Fruit fly (Drosophila melanogaster) whole organism, embryonic: ENCODE results near the gene CG14282.

ENCODE experiments used
- Abd-B ChIP-seq: fragments of 200-800 bp; sonication (Bioruptor generic); optimal IDR thresholded peaks from 2 replicates; lab custom pipeline; 2018; ENCODE audit warnings: missing biosample characterization, mild to moderate bottlenecking, missing genetic modification characterization, moderate library complexity
- Adf1 ChIP-seq: fragments of 200-800 bp; sonication (Bioruptor generic); IDR thresholded peaks from 2 replicates; pipeline ENCODE4 v1.3.6; 2022; ENCODE audit warnings: missing biosample characterization, missing genetic modification characterization
- Atf3 ChIP-seq: fragments of 200-800 bp; sonication (Bioruptor generic); optimal IDR thresholded peaks from 3 replicates; lab custom pipeline; 2016; ENCODE audit warnings: missing biosample characterization, missing genetic modification characterization
- Awh ChIP-seq: fragments of 200-800 bp; sonication (Bioruptor generic); IDR thresholded peaks from 2 replicates; pipeline ENCODE4, ENCODE4 v1.3.6; 2022; ENCODE audit warnings: missing biosample characterization, missing genetic modification characterization
- B-H1 ChIP-seq: fragments of 200-800 bp; sonication (Bioruptor generic); IDR thresholded peaks from 3 replicates; pipeline ENCODE4 v1.3.6; 2022; ENCODE audit warnings: missing biosample characterization, missing genetic modification characterization
- CG11398 ChIP-seq: fragments of 200-800 bp; sonication (Bioruptor generic); optimal IDR thresholded peaks from 2 replicates; lab custom pipeline; 2016; ENCODE audit warnings: missing biosample characterization, missing genetic modification characterization
- CG11504 ChIP-seq: fragments of 200-800 bp; sonication (Bioruptor generic); optimal IDR thresholded peaks from 3 replicates; lab custom pipeline; 2019; ENCODE audit warnings: missing biosample characterization, mild to moderate bottlenecking, missing genetic modification characterization, moderate library complexity
- CG11696 ChIP-seq: fragments of 200-800 bp; sonication (Bioruptor generic); IDR thresholded peaks from 2 replicates; pipeline ENCODE4 v1.3.6; 2022; ENCODE audit warnings: missing biosample characterization, missing genetic modification characterization
- CG12155 ChIP-seq: fragments of 200-800 bp; sonication (Bioruptor generic); optimal IDR thresholded peaks from 3 replicates; lab custom pipeline; 2016; ENCODE audit warnings: missing biosample characterization, missing genetic modification characterization
- CG12219 ChIP-seq: fragments of 200-800 bp; sonication (Bioruptor generic); optimal IDR thresholded peaks from 3 replicates; lab custom pipeline; 2018; ENCODE audit warnings: missing biosample characterization, mild to moderate bottlenecking, missing genetic modification characterization
- CG1529 ChIP-seq: fragments of 200-800 bp; sonication (Bioruptor generic); optimal IDR thresholded peaks from 3 replicates; lab custom pipeline; 2018; ENCODE audit warnings: missing biosample characterization, missing genetic modification characterization
- CG16813 ChIP-seq: fragments of 200-800 bp; sonication (Bioruptor generic); IDR thresholded peaks from 3 replicates; pipeline ENCODE4 v1.3.6; 2022; ENCODE audit warnings: missing biosample characterization, missing genetic modification characterization; ENCODE audit not compliant: partially characterized antibody
- CG17829 ChIP-seq: fragments of 200-800 bp; optimal IDR thresholded peaks from 2 replicates; lab custom pipeline; 2019; ENCODE audit warnings: missing biosample characterization, mild to moderate bottlenecking, missing genetic modification characterization, moderate library complexity
- CG1832 ChIP-seq: fragments of 200-800 bp; sonication (Bioruptor generic); optimal IDR thresholded peaks from 2 replicates; lab custom pipeline; 2017; ENCODE audit warnings: missing biosample characterization, mild to moderate bottlenecking, missing genetic modification characterization, inconsistent platforms
- CG30403 ChIP-seq: fragments of 200-800 bp; sonication (Bioruptor generic); optimal IDR thresholded peaks from 3 replicates; lab custom pipeline; 2016; ENCODE audit warnings: missing biosample characterization, missing genetic modification characterization
- CG32767 ChIP-seq: fragments of 200-800 bp; sonication (Bioruptor generic); IDR thresholded peaks from 2 replicates; pipeline ENCODE4 v1.3.6; 2022; ENCODE audit warnings: missing biosample characterization, missing genetic modification characterization
- CG34422 ChIP-seq: fragments of 200-800 bp; sonication (Bioruptor generic); IDR thresholded peaks from 3 replicates; pipeline ENCODE4 v1.3.6; 2022; ENCODE audit warnings: missing biosample characterization, missing genetic modification characterization
- CG4707 ChIP-seq: fragments of 200-800 bp; sonication (Bioruptor generic); optimal IDR thresholded peaks from 2 replicates; lab custom pipeline; 2018; ENCODE audit warnings: missing biosample characterization, mild to moderate bottlenecking, missing genetic modification characterization, moderate library complexity
- CG4854 ChIP-seq: fragments of 200-800 bp; sonication (Bioruptor generic); optimal IDR thresholded peaks from 2 replicates; lab custom pipeline; 2016; ENCODE audit warnings: missing biosample characterization, missing genetic modification characterization, inconsistent platforms
- CG5180 ChIP-seq: fragments of 200-800 bp; sonication (Bioruptor generic); optimal IDR thresholded peaks from 3 replicates; lab custom pipeline; 2017; ENCODE audit warnings: missing biosample characterization, missing genetic modification characterization, mild to moderate bottlenecking, moderate library complexity, missing genetic modification reagents
- CG6272 ChIP-seq: fragments of 200-800 bp; sonication (Bioruptor generic); IDR thresholded peaks from 2 replicates; pipeline ENCODE4 v1.3.6; 2022; ENCODE audit warnings: missing biosample characterization, missing genetic modification characterization
- CG6765 ChIP-seq: fragments of 200-800 bp; sonication (Bioruptor generic); optimal IDR thresholded peaks from 3 replicates; lab custom pipeline; 2017; ENCODE audit warnings: missing biosample characterization, mild to moderate bottlenecking, missing genetic modification characterization
- CG8388 ChIP-seq: fragments of 200-800 bp; sonication (Bioruptor generic); optimal IDR thresholded peaks from 2 replicates; lab custom pipeline; 2019; ENCODE audit warnings: missing biosample characterization, mild to moderate bottlenecking, missing genetic modification characterization, moderate library complexity
- D ChIP-seq, 2 experiments: fragments of 200-800 bp in 1 of 2; fragments of >200 bp in 1 of 2; sonication (Bioruptor generic) in 1 of 2; optimal IDR thresholded peaks; 2 replicates in 1 of 2; 3 replicates in 1 of 2; lab custom pipeline; 2017; ENCODE audit warnings: mild to moderate bottlenecking in 1 of 2, missing biosample characterization in 1 of 2, missing genetic modification characterization in 1 of 2, missing genetic modification reagents in 1 of 2
- E2f2 ChIP-seq: fragments of 200-800 bp; sonication (Bioruptor generic); IDR thresholded peaks from 2 replicates; pipeline ENCODE4 v1.3.6; 2022; ENCODE audit warnings: missing biosample characterization, missing genetic modification characterization
- Ets65A ChIP-seq: fragments of 200-800 bp; sonication (Bioruptor generic); peaks from one replicate; lab custom pipeline; 2016; ENCODE audit warnings: missing biosample characterization, missing genetic modification characterization
- Fer3 ChIP-seq: fragments of 200-800 bp; sonication (Bioruptor generic); optimal IDR thresholded peaks from 2 replicates; lab custom pipeline; 2018; ENCODE audit warnings: missing biosample characterization, mild to moderate bottlenecking, missing genetic modification characterization, moderate library complexity
- HHEX ChIP-seq: fragments of 200-800 bp; sonication (Bioruptor generic); optimal IDR thresholded peaks from 3 replicates; lab custom pipeline; 2017; ENCODE audit warnings: missing biosample characterization, mild to moderate bottlenecking, missing genetic modification characterization, missing genetic modification reagents
- Hmr ChIP-seq: fragments of 200-800 bp; sonication (Bioruptor generic); optimal IDR thresholded peaks from 3 replicates; lab custom pipeline; 2017; ENCODE audit warnings: mild to moderate bottlenecking, missing biosample characterization, missing genetic modification reagents, missing genetic modification characterization
- Jarid2 ChIP-seq: fragments of 200-800 bp; sonication (Bioruptor generic); optimal IDR thresholded peaks from 3 replicates; lab custom pipeline; 2017; ENCODE audit warnings: mild to moderate bottlenecking, missing biosample characterization, missing genetic modification reagents, missing genetic modification characterization
- MTF-1 ChIP-seq: fragments of 200-800 bp; sonication (Bioruptor generic); optimal IDR thresholded peaks from 2 replicates; lab custom pipeline; 2018; ENCODE audit warnings: missing biosample characterization, mild to moderate bottlenecking, missing genetic modification characterization, borderline replicate concordance
- Pdp1 ChIP-seq, 2 experiments: fragments of 200-800 bp; sonication (Bioruptor generic); optimal IDR thresholded peaks; 3 replicates each; lab custom pipeline; 2016; ENCODE audit warnings: missing biosample characterization in 2 of 2, missing genetic modification characterization in 2 of 2, mild to moderate bottlenecking in 1 of 2, moderate library complexity in 1 of 2
- Poxn ChIP-seq: fragments of 200-800 bp; sonication (Bioruptor generic); IDR thresholded peaks from 2 replicates; pipeline ENCODE4 v1.3.6; 2022; ENCODE audit warnings: missing biosample characterization, missing genetic modification characterization
- Xbp1 ChIP-seq: fragments of 200-800 bp; sonication (Bioruptor generic); optimal IDR thresholded peaks from 3 replicates; lab custom pipeline; 2016; ENCODE audit warnings: missing biosample characterization, mild to moderate bottlenecking, missing genetic modification characterization
- Xrp1 ChIP-seq: fragments of 200-800 bp; sonication (Bioruptor generic); IDR thresholded peaks from 2 replicates; pipeline ENCODE4 v1.3.6; 2022; ENCODE audit warnings: missing biosample characterization, missing genetic modification characterization
- al ChIP-seq: fragments of 200-800 bp; sonication (Bioruptor generic); IDR thresholded peaks from 2 replicates; pipeline ENCODE4 v1.3.6; 2022; ENCODE audit warnings: missing biosample characterization, missing genetic modification characterization
- bab2 ChIP-seq: fragments of 200-800 bp; sonication (Bioruptor generic); optimal IDR thresholded peaks from 2 replicates; lab custom pipeline; 2016; ENCODE audit warnings: missing biosample characterization, missing genetic modification characterization
- chif ChIP-seq, 2 experiments: fragments of 200-800 bp; sonication (Bioruptor generic); optimal IDR thresholded peaks; 3 replicates each; lab custom pipeline; 2016; ENCODE audit warnings: missing biosample characterization in 2 of 2, missing genetic modification characterization in 2 of 2
- danr ChIP-seq: fragments of 200-800 bp; sonication (Bioruptor generic); IDR thresholded peaks from 2 replicates; pipeline ENCODE4 v1.3.6; 2022; ENCODE audit warnings: missing biosample characterization, missing genetic modification characterization
- fd96Cb ChIP-seq: fragments of 200-800 bp; sonication (Bioruptor generic); optimal IDR thresholded peaks from 2 replicates; lab custom pipeline; 2018; ENCODE audit warnings: missing biosample characterization, mild to moderate bottlenecking, missing genetic modification characterization, moderate library complexity
- gcm ChIP-seq: fragments of 200-800 bp; sonication (Bioruptor generic); optimal IDR thresholded peaks from 2 replicates; lab custom pipeline; 2019; ENCODE audit warnings: missing biosample characterization, mild to moderate bottlenecking, missing genetic modification characterization, moderate library complexity
- jing ChIP-seq: fragments of 200-800 bp; sonication (Bioruptor generic); optimal IDR thresholded peaks from 2 replicates; lab custom pipeline; 2018; ENCODE audit warnings: missing biosample characterization, mild to moderate bottlenecking, missing genetic modification characterization
- pan ChIP-seq, 4 experiments: fragments of >200 bp in 3 of 4; fragments of 200-800 bp in 1 of 4; sonication (Bioruptor generic) in 1 of 4; optimal IDR thresholded peaks in 3 of 4; IDR thresholded peaks in 1 of 4; 2 replicates each; pipeline versions ENCODE4 v1.3.6 to Lab custom; 2017 to 2022; ENCODE audit warnings: missing biosample characterization in 2 of 4, missing genetic modification characterization in 2 of 4, mixed read lengths in 1 of 4
- peb ChIP-seq: fragments of 200-800 bp; sonication (Bioruptor generic); IDR thresholded peaks from 2 replicates; pipeline ENCODE4 v1.3.6; 2022; ENCODE audit warnings: missing biosample characterization, missing genetic modification characterization
- prd ChIP-seq, 3 experiments: fragments of >200 bp in 2 of 3; fragments of 200-800 bp in 1 of 3; sonication (Bioruptor generic) in 1 of 3; optimal IDR thresholded peaks in 2 of 3; IDR thresholded peaks in 1 of 3; 2 replicates in 2 of 3; 3 replicates in 1 of 3; pipeline versions ENCODE4 v1.3.6 to Lab custom; 2017 to 2022; ENCODE audit warnings: missing biosample characterization in 1 of 3, missing genetic modification characterization in 1 of 3
- rib ChIP-seq: fragments of 200-800 bp; sonication (Bioruptor generic); IDR thresholded peaks from 2 replicates; pipeline ENCODE4 v1.3.6; 2022; ENCODE audit warnings: missing biosample characterization, missing genetic modification characterization
- slou ChIP-seq: fragments of 200-800 bp; sonication (Bioruptor generic); optimal IDR thresholded peaks from 3 replicates; lab custom pipeline; 2016; ENCODE audit warnings: missing biosample characterization, missing genetic modification characterization
- sr ChIP-seq: fragments of 200-800 bp; sonication (Bioruptor generic); IDR thresholded peaks from 3 replicates; pipeline ENCODE4 v1.3.6; 2022; ENCODE audit warnings: missing biosample characterization, missing genetic modification characterization
- usp ChIP-seq: fragments of >200 bp; optimal IDR thresholded peaks from 2 replicates; lab custom pipeline; 2017; ENCODE audit warnings: missing biosample characterization, missing genetic modification characterization

CG14282 gene

DNA sequence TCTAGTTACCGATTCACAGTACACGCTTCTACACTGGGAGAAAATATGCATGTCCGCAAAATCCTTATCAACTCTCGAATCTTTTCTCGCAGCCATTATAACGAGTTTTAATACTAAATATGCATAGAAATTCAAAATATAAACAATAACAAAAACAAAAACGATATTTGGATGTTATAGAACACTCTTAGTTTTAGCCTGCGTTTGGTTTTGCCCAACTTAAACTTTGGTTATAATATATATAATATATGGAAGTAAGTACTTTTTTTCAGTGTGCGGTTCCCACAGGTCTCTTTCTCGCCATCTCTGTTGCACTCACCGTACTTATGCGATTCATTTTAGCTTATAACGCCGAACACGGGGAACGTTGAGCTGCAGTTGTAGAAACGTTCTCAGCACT lies 35.0 kb downstream of the CG14282 start, which contains the start of gene cry (continued):
- TF ChIP-seq peb (GFP tag; lab: Robert Waterston, UW) (no peak), al (no peak), CG34422 (GFP tag; lab: Robert Waterston, UW) (0 out of 3 replicates have a peak, but pooled peaks have one; percentile 35), usp (GFP tag; lab: Kevin White, UChicago) (no peak), CG16813 (GFP tag; lab: Robert Waterston, UW) (no peak), bab2 (GFP tag; lab: Kevin White, UChicago) (no peak), E2f2 (GFP tag; lab: Robert Waterston, UW) (peak; percentile 11; the same call in 1 of the 2 replicates), slou (GFP tag; lab: Kevin White, UChicago) (no peak), CG11504 (tag; lab: Kevin White, UChicago) (peak; percentile 80), HHEX (GFP tag; lab: Kevin White, UChicago) (peak; percentile 19), CG17829 (tag; lab: Kevin White, UChicago) (peak; percentile 55), prd (optimal IDR thresholded peaks at IDR 0.05; lab: Kevin White, UChicago) (no peak), prd (GFP tag; IDR thresholded peaks at IDR 0.05; lab: Robert Waterston, UW) (no peak), fd96Cb (tag; lab: Kevin White, UChicago) (peak; percentile 82), danr (GFP tag; lab: Robert Waterston, UW) (0 out of 2 replicates have a peak, but pooled peaks have one; percentile 12), B-H1 (GFP tag; lab: Robert Waterston, UW) (no peak; the same call in 2 of the 3 replicates), CG8388 (GFP tag; lab: Kevin White, UChicago) (peak; percentile 54), gcm (GFP tag; lab: Kevin White, UChicago) (peak; percentile 46), sr (GFP tag; lab: Robert Waterston, UW) (no peak), CG30403 (GFP tag; lab: Kevin White, UChicago) (peak; percentile 60), Hmr (GFP tag; lab: Kevin White, UChicago) (peak; percentile 20), Pdp1 (GFP tag; optimal IDR thresholded peaks at IDR 0.05; lab: Kevin White, UChicago) (peak in 1 of 2 experiments; percentile 9), CG1529 (GFP tag; lab: Kevin White, UChicago) (peak; percentile 57), MTF-1 (no peak), CG6765 (GFP tag; lab: Kevin White, UChicago) (no peak), Xbp1 (GFP tag; lab: Kevin White, UChicago) (peak; percentile 52), CG32767 (peak; percentile 26; the same call in 1 of the 2 replicates), CG12155 (GFP tag; lab: Kevin White, UChicago) (peak; percentile 5), Atf3 (no peak), jing (GFP tag; lab: Kevin White, UChicago) (peak; percentile 25), CG4854 (no peak), Fer3 (tag; lab: Kevin White, UChicago) (no peak), Jarid2 (GFP tag; lab: Kevin White, UChicago) (peak; percentile 23), D (optimal IDR thresholded peaks at IDR 0.05; lab: Kevin White, UChicago) (no peak), D (GFP tag; optimal IDR thresholded peaks at IDR 0.05; lab: Kevin White, UChicago) (peak; percentile 70), CG4707 (GFP tag; lab: Kevin White, UChicago) (no peak), rib (GFP tag; lab: Robert Waterston, UW) (no peak), Poxn (GFP tag; lab: Robert Waterston, UW) (no peak), Abd-B (GFP tag; lab: Kevin White, UChicago) (peak; percentile 66), Awh (GFP tag; lab: Robert Waterston, UW) (0 out of 2 replicates have a peak, but pooled peaks have one; percentile 6), CG12219 (GFP tag; lab: Kevin White, UChicago) (peak; percentile 8), Adf1 (GFP tag; lab: Robert Waterston, UW) (no peak), pan (optimal IDR thresholded peaks at IDR 0.05; lab: Kevin White, UChicago) (no peak), pan (GFP tag; optimal IDR thresholded peaks at IDR 0.05 in 1 of 2, IDR thresholded peaks at IDR 0.05 in 1 of 2) (peak in 1 of 2 experiments; percentile 32), CG5180 (GFP tag; lab: Kevin White, UChicago) (no peak), CG11398 (GFP tag; lab: Kevin White, UChicago) (no peak), Ets65A (GFP tag; lab: Kevin White, UChicago) (peak; percentile 74), Xrp1 (GFP tag; lab: Robert Waterston, UW) (peak; percentile 70; the same call in 1 of the 2 replicates), chif (GFP tag; optimal IDR thresholded peaks at IDR 0.05; lab: Kevin White, UChicago) (peak in 1 of 2 experiments; percentile 16), CG11696 (no peak), CG1832 (GFP tag; lab: Kevin White, UChicago) (no peak), CG6272 (GFP tag; lab: Robert Waterston, UW) (no peak)
